Fruit fly (Drosophila melanogaster) whole organism, embryonic: ENCODE data around the gene Vm26Ac.

Experiments
- CG10147 ChIP-seq: fragments of 200-800 bp; sonication (Bioruptor generic); optimal IDR thresholded peaks from 2 replicates; lab custom pipeline; 2019; ENCODE audit warnings: missing biosample characterization, mild to moderate bottlenecking, missing genetic modification characterization, moderate library complexity
- CG12942 ChIP-seq: fragments of 200-800 bp; sonication (Bioruptor generic); optimal IDR thresholded peaks from 3 replicates; lab custom pipeline; 2016; ENCODE audit warnings: missing biosample characterization, missing genetic modification characterization
- CG13123 ChIP-seq: fragments of 200-800 bp; sonication (Bioruptor generic); optimal IDR thresholded peaks from 2 replicates; lab custom pipeline; 2016; ENCODE audit warnings: missing biosample characterization, missing genetic modification characterization
- CG2202 ChIP-seq: fragments of 200-800 bp; sonication (Bioruptor generic); optimal IDR thresholded peaks from 2 replicates; lab custom pipeline; 2018; ENCODE audit warnings: missing biosample characterization, mild to moderate bottlenecking, missing genetic modification characterization
- CG30431 ChIP-seq: fragments of 200-800 bp; sonication (Bioruptor generic); optimal IDR thresholded peaks from 2 replicates; lab custom pipeline; 2017; ENCODE audit warnings: missing biosample characterization, missing genetic modification characterization
- CG31441 ChIP-seq: fragments of 200-800 bp; sonication (Bioruptor generic); IDR thresholded peaks from 2 replicates; pipeline ENCODE4 v1.3.6; 2022; ENCODE audit warnings: missing biosample characterization, missing genetic modification characterization
- CG3838 ChIP-seq: fragments of 200-800 bp; sonication (Bioruptor generic); optimal IDR thresholded peaks from 3 replicates; lab custom pipeline; 2016; ENCODE audit warnings: missing biosample characterization, missing genetic modification characterization
- CG6654 ChIP-seq: fragments of 200-800 bp; sonication (Bioruptor generic); optimal IDR thresholded peaks from 2 replicates; lab custom pipeline; 2017; ENCODE audit warnings: missing biosample characterization, mild to moderate bottlenecking, missing genetic modification characterization
- CG6683 ChIP-seq: fragments of 200-800 bp; sonication (Bioruptor generic); optimal IDR thresholded peaks from 2 replicates; lab custom pipeline; 2017; ENCODE audit warnings: missing biosample characterization, mild to moderate bottlenecking, missing genetic modification characterization, missing genetic modification reagents
- CG6791 ChIP-seq: fragments of 200-800 bp; sonication (Bioruptor generic); IDR thresholded peaks from 3 replicates; pipeline ENCODE4 v1.3.6; 2022; ENCODE audit warnings: missing biosample characterization, missing genetic modification characterization; ENCODE audit not compliant: partially characterized antibody
- CG6854 ChIP-seq: fragments of 200-800 bp; sonication (Bioruptor generic); optimal IDR thresholded peaks from 3 replicates; lab custom pipeline; 2017; ENCODE audit warnings: missing biosample characterization, mild to moderate bottlenecking, missing genetic modification characterization
- CG7556 ChIP-seq: fragments of 200-800 bp; sonication (Bioruptor generic); optimal IDR thresholded peaks from 2 replicates; lab custom pipeline; 2017; ENCODE audit warnings: missing biosample characterization, mild to moderate bottlenecking, missing genetic modification characterization
- CG7963 ChIP-seq: fragments of 200-800 bp; sonication (Bioruptor generic); IDR thresholded peaks from 3 replicates; pipeline ENCODE4 v1.3.6; 2022; ENCODE audit warnings: missing biosample characterization, missing genetic modification characterization; ENCODE audit not compliant: partially characterized antibody
- CG8478 ChIP-seq: fragments of >200 bp; optimal IDR thresholded peaks from 2 replicates; lab custom pipeline; 2018
- CG9215 ChIP-seq: fragments of 200-800 bp; sonication (Bioruptor generic); IDR thresholded peaks from 2 replicates; pipeline ENCODE4 v1.3.6; 2022; ENCODE audit warnings: missing biosample characterization, missing genetic modification characterization
- CG9727 ChIP-seq: fragments of 200-800 bp; sonication (Bioruptor generic); optimal IDR thresholded peaks from 3 replicates; lab custom pipeline; 2017; ENCODE audit warnings: missing biosample characterization, mild to moderate bottlenecking, missing genetic modification characterization
- Chrac-16 ChIP-seq: fragments of 200-800 bp; sonication (Bioruptor generic); optimal IDR thresholded peaks from 3 replicates; lab custom pipeline; 2016; ENCODE audit warnings: missing biosample characterization, missing genetic modification characterization
- Deaf1 ChIP-seq: fragments of 200-800 bp; optimal IDR thresholded peaks from 3 replicates; lab custom pipeline; 2019; ENCODE audit warnings: missing biosample characterization, mild to moderate bottlenecking, missing genetic modification characterization, moderate library complexity
- Dp ChIP-seq: fragments of 200-800 bp; sonication (Bioruptor generic); optimal IDR thresholded peaks from 2 replicates; lab custom pipeline; 2018; ENCODE audit warnings: missing biosample characterization, mild to moderate bottlenecking, missing genetic modification characterization, moderate library complexity
- Ets97D ChIP-seq: fragments of 200-800 bp; sonication (Bioruptor generic); optimal IDR thresholded peaks from 3 replicates; lab custom pipeline; 2016; ENCODE audit warnings: missing biosample characterization, missing genetic modification characterization
- Gsc ChIP-seq: fragments of 200-800 bp; sonication (Bioruptor generic); IDR thresholded peaks from 2 replicates; pipeline ENCODE4 v1.3.6; 2022; ENCODE audit warnings: missing biosample characterization, missing genetic modification characterization
- HHEX ChIP-seq: fragments of 200-800 bp; sonication (Bioruptor generic); optimal IDR thresholded peaks from 3 replicates; lab custom pipeline; 2017; ENCODE audit warnings: missing biosample characterization, mild to moderate bottlenecking, missing genetic modification characterization, missing genetic modification reagents
- Hr3 ChIP-seq: fragments of 200-800 bp; sonication (Bioruptor generic); optimal IDR thresholded peaks from 3 replicates; lab custom pipeline; 2016; ENCODE audit warnings: missing biosample characterization, missing genetic modification characterization
- Hr51 ChIP-seq, 2 experiments: fragments of 200-800 bp; sonication (Bioruptor generic); optimal IDR thresholded peaks; 2 replicates in 1 of 2; 3 replicates in 1 of 2; lab custom pipeline; 2016 to 2018; ENCODE audit warnings: missing biosample characterization in 2 of 2, missing genetic modification characterization in 2 of 2, mild to moderate bottlenecking in 1 of 2, moderate library complexity in 1 of 2
- Rx ChIP-seq: fragments of 200-800 bp; sonication (Bioruptor generic); IDR thresholded peaks from 2 replicates; pipeline ENCODE4 v1.3.6; 2022; ENCODE audit warnings: missing biosample characterization, missing genetic modification characterization
- Usf ChIP-seq: fragments of 200-800 bp; sonication (Bioruptor generic); optimal IDR thresholded peaks from 2 replicates; lab custom pipeline; 2017; ENCODE audit warnings: missing genotype, missing biosample characterization, missing genetic modification characterization
- al ChIP-seq: fragments of 200-800 bp; sonication (Bioruptor generic); IDR thresholded peaks from 2 replicates; pipeline ENCODE4 v1.3.6; 2022; ENCODE audit warnings: missing biosample characterization, missing genetic modification characterization
- bigmax ChIP-seq: fragments of 200-800 bp; sonication (Bioruptor generic); optimal IDR thresholded peaks from 2 replicates; lab custom pipeline; 2018; ENCODE audit warnings: missing biosample characterization, mild to moderate bottlenecking, missing genetic modification characterization
- dan ChIP-seq: fragments of 200-800 bp; sonication (Bioruptor generic); IDR thresholded peaks from 2 replicates; pipeline ENCODE4 v1.3.6; 2022; ENCODE audit warnings: missing biosample characterization, missing genetic modification characterization
- exex ChIP-seq: fragments of 200-800 bp; sonication (Bioruptor generic); optimal IDR thresholded peaks from 4 replicates; lab custom pipeline; 2018; ENCODE audit warnings: missing biosample characterization, mild to moderate bottlenecking, missing genetic modification characterization, moderate library complexity
- gcm ChIP-seq: fragments of 200-800 bp; sonication (Bioruptor generic); optimal IDR thresholded peaks from 2 replicates; lab custom pipeline; 2019; ENCODE audit warnings: missing biosample characterization, mild to moderate bottlenecking, missing genetic modification characterization, moderate library complexity
- grn ChIP-seq: fragments of 200-800 bp; sonication (Bioruptor generic); optimal IDR thresholded peaks from 3 replicates; lab custom pipeline; 2017; ENCODE audit warnings: missing biosample characterization, missing genetic modification characterization
- gsb-n ChIP-seq: fragments of 200-800 bp; sonication (Bioruptor generic); optimal IDR thresholded peaks from 3 replicates; lab custom pipeline; 2018; ENCODE audit warnings: missing biosample characterization, mild to moderate bottlenecking, missing genetic modification characterization
- hb ChIP-seq: fragments of 200-800 bp; sonication (Bioruptor generic); IDR thresholded peaks from 3 replicates; pipeline ENCODE4 v1.3.6; 2022; ENCODE audit warnings: missing biosample characterization, missing genetic modification characterization; ENCODE audit not compliant: partially characterized antibody
- knrl ChIP-seq: fragments of 200-800 bp; sonication (Bioruptor generic); IDR thresholded peaks from 3 replicates; pipeline ENCODE4 v1.3.6; 2022; ENCODE audit warnings: missing biosample characterization, missing genetic modification characterization; ENCODE audit not compliant: partially characterized antibody
- luna ChIP-seq: fragments of 200-800 bp; sonication (Bioruptor generic); optimal IDR thresholded peaks from 2 replicates; lab custom pipeline; 2016; ENCODE audit warnings: missing biosample characterization, missing genetic modification characterization
- mld ChIP-seq: fragments of 200-800 bp; sonication (Bioruptor generic); IDR thresholded peaks from 3 replicates; pipeline ENCODE4 v1.3.6; 2022; ENCODE audit warnings: missing biosample characterization, missing genetic modification characterization; ENCODE audit not compliant: partially characterized antibody
- nmo ChIP-seq: fragments of 200-800 bp; sonication (Bioruptor generic); optimal IDR thresholded peaks from 2 replicates; lab custom pipeline; 2018; ENCODE audit warnings: missing biosample characterization, mild to moderate bottlenecking, missing genetic modification characterization, moderate library complexity
- pb ChIP-seq: fragments of 200-800 bp; sonication (Bioruptor generic); optimal IDR thresholded peaks from 3 replicates; lab custom pipeline; 2016; ENCODE audit warnings: missing biosample characterization, missing genetic modification characterization
- pum ChIP-seq: fragments of 200-800 bp; sonication (Bioruptor generic); optimal IDR thresholded peaks from 2 replicates; lab custom pipeline; 2016; ENCODE audit warnings: missing biosample characterization, missing genetic modification characterization
- shn ChIP-seq: fragments of 200-800 bp; sonication (Bioruptor generic); optimal IDR thresholded peaks from 3 replicates; lab custom pipeline; 2016; ENCODE audit warnings: missing biosample characterization, missing genetic modification characterization
- sob ChIP-seq: fragments of 200-800 bp; sonication (Bioruptor generic); IDR thresholded peaks from 2 replicates; pipeline ENCODE4 v1.3.6; 2022; ENCODE audit warnings: missing biosample characterization, missing genetic modification characterization
- stc ChIP-seq: fragments of 200-800 bp; sonication (Bioruptor generic); IDR thresholded peaks from 2 replicates; pipeline ENCODE4 v1.3.6; 2022; ENCODE audit warnings: missing biosample characterization, missing genetic modification characterization
- sug ChIP-seq: fragments of 200-800 bp; optimal IDR thresholded peaks from 2 replicates; lab custom pipeline; 2019; ENCODE audit warnings: missing biosample characterization, mild to moderate bottlenecking, missing genetic modification characterization, moderate library complexity
- tio ChIP-seq: fragments of 200-800 bp; sonication (Bioruptor generic); optimal IDR thresholded peaks from 2 replicates; lab custom pipeline; 2017; ENCODE audit warnings: missing biosample characterization, missing genetic modification characterization, inconsistent platforms
- tll ChIP-seq, 2 experiments: fragments of 200-800 bp in 1 of 2; fragments of >200 bp in 1 of 2; sonication (Bioruptor generic) in 1 of 2; optimal IDR thresholded peaks; 2 replicates each; lab custom pipeline; 2017 to 2019; ENCODE audit warnings: missing biosample characterization in 2 of 2, missing genetic modification characterization in 2 of 2, mild to moderate bottlenecking in 1 of 2, moderate library complexity in 1 of 2
- toy ChIP-seq: fragments of 200-800 bp; sonication (Bioruptor generic); IDR thresholded peaks from 2 replicates; pipeline ENCODE4 v1.3.6; 2022; ENCODE audit warnings: missing biosample characterization, missing genetic modification characterization
- zfh1 ChIP-seq: fragments of 200-800 bp; sonication (Bioruptor generic); IDR thresholded peaks from 3 replicates; pipeline ENCODE4 v1.3.6; 2022; ENCODE audit warnings: missing biosample characterization, missing genetic modification characterization

The Vm26Ac gene

DNA sequence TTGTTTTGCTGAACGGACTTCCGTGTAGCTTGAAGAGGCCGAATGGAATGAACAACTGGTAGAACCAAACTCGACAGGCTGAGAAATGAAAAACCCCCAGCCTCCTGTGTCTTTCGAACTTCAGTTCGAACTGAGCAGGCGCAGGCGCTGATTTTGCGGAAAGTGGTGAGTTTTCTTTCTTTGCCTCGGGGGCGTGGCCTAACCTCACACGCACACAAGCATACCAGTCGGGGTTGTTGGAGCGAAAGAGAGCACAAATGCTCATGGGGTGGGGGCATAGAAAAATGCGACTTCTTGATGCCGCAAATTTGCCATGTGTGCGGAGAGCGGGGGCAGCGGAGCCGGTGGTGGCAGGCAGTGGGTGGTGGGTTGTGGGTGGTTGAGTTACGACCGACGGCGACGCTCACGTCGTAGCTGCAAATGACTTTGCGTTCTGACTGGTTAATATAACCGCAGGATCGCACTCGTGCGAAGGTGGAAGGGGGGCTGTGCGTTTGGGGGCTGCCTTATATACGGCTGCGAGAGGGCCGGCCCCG, 34.8 kb downstream of the Vm26Ac start, which contains the start of gene CG9016 (continued):
- TF ChIP-seq mld (no peak), shn (no peak), nmo (no peak), CG9215 (no peak), sug (tag; lab: Kevin White, UChicago) (no peak), luna (GFP tag; lab: Kevin White, UChicago) (no peak), CG9727 (GFP tag; lab: Kevin White, UChicago) (no peak), CG6683 (GFP tag; lab: Kevin White, UChicago) (no peak), CG6854 (no peak), al (GFP tag; lab: Robert Waterston, UW) (no peak), HHEX (GFP tag; lab: Kevin White, UChicago) (no peak), stc (GFP tag; lab: Robert Waterston, UW) (no peak), tio (GFP tag; lab: Kevin White, UChicago) (no peak), toy (GFP tag; lab: Robert Waterston, UW) (0 out of 2 replicates have a peak, but pooled peaks have one; percentile 28), CG12942 (GFP tag; lab: Kevin White, UChicago) (no peak), knrl (GFP tag; lab: Robert Waterston, UW) (0 out of 3 replicates have a peak, but pooled peaks have one; percentile 24), CG30431 (GFP tag; lab: Kevin White, UChicago) (no peak), CG2202 (tag; lab: Kevin White, UChicago) (no peak), Deaf1 (tag; lab: Kevin White, UChicago) (peak; percentile 83), CG7556 (GFP tag; lab: Kevin White, UChicago) (no peak), Hr51 (GFP tag; optimal IDR thresholded peaks at IDR 0.05; lab: Kevin White, UChicago) (no peak), gcm (GFP tag; lab: Kevin White, UChicago) (no peak), exex (tag; lab: Kevin White, UChicago) (no peak), tll (GFP tag; optimal IDR thresholded peaks at IDR 0.05; lab: Kevin White, UChicago) (peak in 1 of 2 experiments; percentile 15), CG7963 (GFP tag; lab: Robert Waterston, UW) (no peak), Dp (GFP tag; lab: Kevin White, UChicago) (no peak), pb (no peak), CG31441 (no peak), CG8478 (lab: Kevin White, UChicago) (peak; percentile 79), dan (no peak), CG13123 (GFP tag; lab: Kevin White, UChicago) (no peak)

- TF ChIP-seq zfh1: no peak
- TF ChIP-seq bigmax: no peak
- no peak for TF ChIP-seq hb (GFP tag; lab: Robert Waterston, UW)
- no peak for TF ChIP-seq gsb-n (tag; lab: Kevin White, UChicago)
- TF ChIP-seq pum (GFP tag; lab: Kevin White, UChicago): no peak
- no peak for TF ChIP-seq Hr3 (GFP tag; lab: Kevin White, UChicago)
- no peak for TF ChIP-seq grn (GFP tag; lab: Kevin White, UChicago)
- no peak for TF ChIP-seq sob
- TF ChIP-seq Gsc: no peak
- TF ChIP-seq Rx (GFP tag; lab: Robert Waterston, UW): no peak
- TF ChIP-seq Usf (GFP tag; lab: Kevin White, UChicago): no peak
- TF ChIP-seq CG6791 (GFP tag; lab: Robert Waterston, UW): no peak
- no peak for TF ChIP-seq Ets97D (GFP tag; lab: Kevin White, UChicago)
- TF ChIP-seq Chrac-16 (GFP tag; lab: Kevin White, UChicago): no peak
- no peak for TF ChIP-seq CG10147 (GFP tag; lab: Kevin White, UChicago)
- no peak for TF ChIP-seq CG6654 (GFP tag; lab: Kevin White, UChicago)
- TF ChIP-seq CG3838: no peak
- TF ChIP-seq CG30431 (GFP tag; lab: Kevin White, UChicago): no peak
- TF ChIP-seq, all 482 proteins: peak for 0
These were observed 48.2 kb downstream of the Vm26Ac start, which contains the start of gene CG14000 for dm6 chr2L:5910189-5910588. CG14000 (minus strand) TSS chr2L:5910289.
